Fruit fly (Drosophila melanogaster) whole organism, wandering third instar larva: ENCODE results near the gene CG15544.

Experiments used
- CG32264 ChIP-seq: fragments of 200-800 bp; sonication (Bioruptor generic); optimal IDR thresholded peaks from 2 replicates; lab custom pipeline; 2016; ENCODE audit warnings: missing biosample characterization, missing genetic modification characterization
- CG9705 ChIP-seq: fragments of 200-800 bp; sonication (Bioruptor generic); optimal IDR thresholded peaks from 2 replicates; lab custom pipeline; 2018; ENCODE audit warnings: missing biosample characterization, mild to moderate bottlenecking, missing genetic modification characterization
- HLH106 ChIP-seq: fragments of 200-800 bp; optimal IDR thresholded peaks from 3 replicates; lab custom pipeline; 2019; ENCODE audit warnings: missing biosample characterization, mild to moderate bottlenecking, missing genetic modification characterization, moderate library complexity
- brk ChIP-seq: fragments of 200-800 bp; sonication (Bioruptor generic); optimal IDR thresholded peaks from 2 replicates; lab custom pipeline; 2016; ENCODE audit warnings: missing biosample characterization, mild to moderate bottlenecking, missing genetic modification characterization
- h ChIP-seq: fragments of 200-800 bp; sonication (Bioruptor generic); optimal IDR thresholded peaks from 3 replicates; lab custom pipeline; 2016; ENCODE audit warnings: missing biosample characterization, mild to moderate bottlenecking, missing genetic modification characterization
- pan ChIP-seq: fragments of >200 bp; optimal IDR thresholded peaks from 2 replicates; lab custom pipeline; 2017
- usp ChIP-seq: fragments of >200 bp; optimal IDR thresholded peaks from 2 replicates; lab custom pipeline; 2017; ENCODE audit warnings: missing biosample characterization, missing genetic modification characterization

dm6 chr3R:30842199-30842598 lies 14.6 kb downstream of the CG15544 start:
- TF ChIP-seq brk (no peak), CG32264 (no peak), usp (no peak), h (GFP tag; lab: Kevin White, UChicago) (peak; percentile 58), pan (lab: Kevin White, UChicago) (no peak), HLH106 (peak; percentile 44), CG9705 (GFP tag; lab: Kevin White, UChicago) (no peak)
